Fruit fly (Drosophila melanogaster): Measurements from ENCODE around the gene CG7430.

CG7430 gene

DNA sequence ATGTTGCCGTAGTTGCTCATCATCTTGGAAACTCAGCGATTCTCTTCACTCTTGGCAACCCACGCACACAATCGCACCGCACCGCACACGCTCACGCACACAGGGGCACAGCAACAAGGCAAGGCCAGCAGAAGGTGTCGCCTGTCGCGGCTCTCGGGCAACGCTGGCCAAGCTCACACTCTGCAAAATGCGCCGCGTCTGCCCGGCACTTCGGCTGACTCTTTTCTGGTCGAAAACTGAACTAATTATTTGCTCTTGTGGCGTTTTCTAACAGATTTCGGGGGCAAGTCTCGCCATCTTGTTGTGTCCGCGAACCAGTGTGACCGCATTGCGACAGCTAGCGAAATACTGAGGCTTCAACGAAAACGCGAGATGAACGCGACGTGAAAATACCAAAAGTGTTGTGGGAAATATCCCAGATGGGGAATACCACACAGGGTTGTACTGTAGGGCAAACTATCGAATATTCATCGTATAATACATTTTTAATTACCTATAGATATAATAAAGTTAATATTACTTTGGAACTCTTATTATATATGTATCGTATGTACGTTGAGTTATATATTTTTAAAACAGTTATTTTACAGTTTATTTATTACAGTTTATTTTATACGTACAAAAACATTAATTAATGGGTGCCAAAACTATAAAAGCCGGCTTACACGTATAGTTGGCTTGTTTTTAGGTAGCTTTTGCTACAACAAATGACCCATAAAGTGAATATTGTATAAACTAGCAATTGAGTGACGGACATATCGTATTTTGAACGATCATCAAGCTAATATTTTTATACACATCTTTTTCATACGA lies at the start of gene CG7430, which contains the start of gene MED19:
TSS of gene CG7430 (plus strand) at position 748 of the 813 bp plus-strand sequence.
TSS of gene MED19 (minus strand) at position 333 of the 813 bp plus-strand sequence.
- TF ChIP-seq CG17801 (GFP tag; optimal IDR thresholded peaks at IDR 0.05; ENCODE audit: partially characterized antibody) = peak; percentile 67

DNA sequence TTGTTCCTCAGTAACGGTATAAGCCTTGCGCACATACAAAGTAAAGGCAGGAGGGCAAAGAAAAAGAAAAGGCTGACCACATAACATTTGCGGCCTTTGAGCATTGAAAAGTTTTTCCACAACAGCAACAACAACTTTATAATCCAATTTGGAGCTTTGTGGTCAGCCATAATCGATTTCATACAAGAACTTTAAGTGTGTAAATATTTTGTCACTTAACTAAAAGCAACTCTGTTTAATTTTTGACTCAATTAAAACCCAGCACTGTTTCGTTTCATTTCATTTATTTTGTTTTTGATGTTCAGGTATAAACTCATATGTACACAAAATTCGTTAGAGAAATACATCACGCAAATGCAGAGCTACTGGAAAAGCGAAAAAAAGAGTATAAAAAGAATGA lies 49.2 kb upstream of the CG7430 start, which contains the start of gene CG42816:
TSS of gene CG42816 (minus strand) at position 101 of the 400 bp plus-strand sequence.
- TF ChIP-seq CG17801 (GFP tag; optimal IDR thresholded peaks at IDR 0.05; ENCODE audit: partially characterized antibody) = no peak

DNA sequence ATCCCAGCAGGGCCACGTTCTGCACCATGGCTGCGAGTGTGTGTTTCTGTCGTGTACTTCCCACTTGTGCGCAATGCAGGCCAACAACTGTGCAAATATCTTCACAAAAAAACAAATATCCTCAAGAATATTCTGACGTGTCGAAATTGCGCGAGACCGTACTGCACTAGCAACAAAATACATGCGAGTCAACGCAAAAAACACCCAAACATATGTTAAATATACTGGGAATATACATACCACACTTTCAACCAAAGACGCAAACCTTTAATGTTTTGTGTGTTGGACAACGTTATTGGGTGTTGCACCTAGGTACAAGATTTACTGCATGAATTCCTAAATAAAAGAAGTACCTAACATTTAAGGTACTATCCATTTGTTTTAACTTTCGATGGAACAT lies 44.6 kb upstream of the CG7430 start, which contains the start of gene NUCB1:
TSS of gene NUCB1 (minus strand) at position 173 of the 400 bp plus-strand sequence.
- TF ChIP-seq CG17801 (GFP tag; optimal IDR thresholded peaks at IDR 0.05; ENCODE audit: partially characterized antibody) = peak; percentile 51

DNA sequence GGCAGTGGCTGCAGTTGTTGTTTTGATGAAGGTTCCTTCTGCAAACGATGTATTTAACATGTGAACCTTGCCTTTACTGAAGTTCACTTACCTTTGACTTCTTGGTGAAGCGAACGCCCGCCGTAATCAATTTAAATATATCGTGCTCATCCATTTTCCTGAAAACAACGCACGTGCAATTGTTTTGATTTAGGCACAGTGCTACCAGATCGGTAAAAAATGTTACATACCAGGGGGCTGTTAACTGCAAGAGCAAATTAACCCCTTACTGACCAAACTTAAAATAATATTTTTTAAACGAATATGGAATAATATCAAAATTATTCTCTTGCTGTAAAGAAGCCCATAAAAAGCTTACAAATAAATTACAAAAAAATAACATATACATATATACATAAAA lies 42.2 kb upstream of the CG7430 start, which contains the start of gene ais:
TSS of gene ais (minus strand) at position 205 of the 400 bp plus-strand sequence.
- peak; percentile 30 for TF ChIP-seq CG17801 (GFP tag; optimal IDR thresholded peaks at IDR 0.05; ENCODE audit: partially characterized antibody)

DNA sequence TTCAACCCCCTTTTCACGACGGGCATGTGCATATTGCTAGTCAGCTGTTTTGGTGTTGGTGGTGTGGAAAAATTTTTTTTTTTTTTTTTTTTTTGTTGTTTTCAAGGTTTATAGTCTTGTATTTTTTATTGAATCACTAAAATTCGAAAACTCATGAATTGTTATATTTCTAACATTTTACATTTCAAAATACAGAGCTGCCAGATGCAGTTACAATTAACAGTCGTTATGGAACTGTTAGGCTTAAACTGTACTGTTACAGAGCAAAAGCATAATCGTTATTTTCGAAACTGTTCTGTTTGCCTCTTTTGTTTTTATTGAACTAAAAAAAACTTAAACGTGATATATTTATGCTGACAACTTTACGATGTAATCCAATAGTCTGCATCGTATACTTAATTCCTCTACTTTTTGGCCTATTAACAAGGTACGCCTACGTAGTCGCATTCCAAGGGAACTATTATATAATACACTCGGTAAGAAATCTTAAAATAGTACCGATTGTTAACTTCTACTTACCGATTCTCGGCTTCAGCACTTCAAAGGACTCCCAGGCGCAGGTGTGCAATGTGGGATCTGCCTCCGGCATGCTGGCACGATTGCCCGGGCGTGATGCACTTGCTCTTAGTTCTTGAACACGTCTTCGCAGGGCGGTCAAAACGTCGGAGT lies 40.2 kb upstream of the CG7430 start, which contains the start of gene CG32187:
TSS of gene CG32187 (minus strand) at position 9 of the 669 bp plus-strand sequence.
- TF ChIP-seq CG17801 (GFP tag; optimal IDR thresholded peaks at IDR 0.05; ENCODE audit: partially characterized antibody) = no peak

DNA sequence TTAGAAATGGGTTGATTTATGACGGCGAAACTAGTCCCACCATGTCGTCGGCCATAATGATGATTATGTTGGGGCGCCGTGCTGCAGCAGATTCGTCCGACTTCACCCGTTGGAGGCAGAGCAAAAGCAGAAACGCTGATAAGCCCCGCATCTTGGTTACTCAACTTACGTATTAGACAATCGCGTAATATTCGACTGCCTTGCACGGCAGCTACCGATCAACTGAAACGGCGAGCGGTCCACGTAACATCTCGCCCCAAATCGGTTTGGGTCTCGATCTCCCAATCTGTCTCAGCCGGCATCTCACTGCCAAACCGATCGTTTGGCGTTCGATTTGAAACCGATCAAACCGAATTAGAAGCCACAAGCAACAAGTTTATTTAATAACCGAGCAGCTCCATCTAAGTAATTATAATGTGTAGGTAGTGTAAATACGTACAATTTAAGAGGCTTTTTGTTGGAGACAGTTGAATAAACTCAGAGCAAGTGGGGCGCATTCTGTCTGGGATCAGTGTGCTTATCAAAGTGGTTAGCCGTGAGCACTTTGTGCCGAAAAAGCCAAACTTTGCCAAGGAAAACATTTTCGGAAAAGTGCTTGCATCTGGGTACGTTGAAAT lies 38.0 kb upstream of the CG7430 start, which contains the start of gene CG32191:
TSS of gene CG32191 (minus strand) at position 550 of the 617 bp plus-strand sequence.
- no peak for TF ChIP-seq CG17801 (GFP tag; optimal IDR thresholded peaks at IDR 0.05; ENCODE audit: partially characterized antibody)

DNA sequence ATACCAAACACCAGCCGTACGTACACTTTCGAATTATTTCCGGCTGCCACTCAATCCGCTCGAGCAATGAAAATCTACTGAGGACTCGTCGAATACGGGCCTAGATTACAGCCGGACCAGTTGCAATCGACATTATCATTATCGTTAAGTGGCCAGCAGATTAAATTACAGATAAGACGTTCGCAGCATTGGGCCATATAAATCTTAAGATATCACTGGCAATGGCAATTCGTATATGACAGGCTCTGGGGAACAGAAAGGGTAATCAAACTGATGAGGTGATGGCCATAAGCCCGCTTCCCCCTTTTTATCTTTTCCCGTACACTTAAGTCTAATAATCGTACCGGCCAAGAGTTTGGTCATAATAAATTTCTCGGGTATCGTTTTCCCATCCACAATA lies 32.7 kb upstream of the CG7430 start, which contains the start of gene Cln3:
TSS of gene Cln3 (minus strand) at position 84 of the 400 bp plus-strand sequence.
- TF ChIP-seq CG17801 (GFP tag; optimal IDR thresholded peaks at IDR 0.05; ENCODE audit: partially characterized antibody) = peak; percentile 50

DNA sequence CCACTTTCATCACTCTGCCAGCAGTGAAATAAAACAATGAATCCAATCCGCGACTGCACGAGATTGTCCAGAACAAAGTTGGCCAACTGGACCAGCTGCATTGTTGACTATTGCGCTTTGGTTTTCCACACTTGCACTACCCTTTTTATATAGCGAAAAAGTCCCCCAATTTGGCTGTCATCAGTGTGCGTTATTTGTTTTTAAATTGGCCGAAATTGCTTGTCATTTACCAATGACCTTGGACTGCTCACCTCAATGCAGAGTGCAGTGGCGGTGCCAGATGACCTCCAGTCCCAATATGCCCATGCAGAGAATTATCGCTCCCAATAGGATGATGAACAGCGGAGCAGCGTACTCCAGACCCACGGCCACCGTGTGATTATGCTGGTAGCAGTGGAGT lies 28.9 kb upstream of the CG7430 start, which contains the start of gene Ir75a:
TSS of gene Ir75a (minus strand) at position 101 of the 400 bp plus-strand sequence.
- TF ChIP-seq CG17801 (GFP tag; optimal IDR thresholded peaks at IDR 0.05; ENCODE audit: partially characterized antibody) = no peak

DNA sequence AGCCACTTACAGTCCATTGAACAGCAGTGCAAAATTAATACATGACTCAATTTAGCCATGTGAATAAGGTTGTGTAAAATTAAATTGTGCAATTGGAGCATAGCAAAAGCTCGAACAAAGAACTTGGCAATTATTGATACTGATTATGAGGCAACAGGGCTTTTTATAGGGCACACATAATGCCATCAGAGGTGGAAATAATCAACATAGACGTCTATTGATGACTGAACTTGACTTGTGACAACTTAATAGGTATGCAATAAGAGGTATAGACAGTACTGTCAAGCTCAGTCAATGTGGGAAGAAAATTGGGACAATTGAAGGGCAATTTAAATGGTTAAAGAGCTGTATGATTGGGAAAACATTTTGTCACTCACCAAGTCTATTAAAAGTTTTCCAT lies 26.6 kb upstream of the CG7430 start, which contains the start of gene Ir75b:
TSS of gene Ir75b (minus strand) at position 101 of the 400 bp plus-strand sequence.
- TF ChIP-seq CG17801 (GFP tag; optimal IDR thresholded peaks at IDR 0.05; ENCODE audit: partially characterized antibody) = no peak

DNA sequence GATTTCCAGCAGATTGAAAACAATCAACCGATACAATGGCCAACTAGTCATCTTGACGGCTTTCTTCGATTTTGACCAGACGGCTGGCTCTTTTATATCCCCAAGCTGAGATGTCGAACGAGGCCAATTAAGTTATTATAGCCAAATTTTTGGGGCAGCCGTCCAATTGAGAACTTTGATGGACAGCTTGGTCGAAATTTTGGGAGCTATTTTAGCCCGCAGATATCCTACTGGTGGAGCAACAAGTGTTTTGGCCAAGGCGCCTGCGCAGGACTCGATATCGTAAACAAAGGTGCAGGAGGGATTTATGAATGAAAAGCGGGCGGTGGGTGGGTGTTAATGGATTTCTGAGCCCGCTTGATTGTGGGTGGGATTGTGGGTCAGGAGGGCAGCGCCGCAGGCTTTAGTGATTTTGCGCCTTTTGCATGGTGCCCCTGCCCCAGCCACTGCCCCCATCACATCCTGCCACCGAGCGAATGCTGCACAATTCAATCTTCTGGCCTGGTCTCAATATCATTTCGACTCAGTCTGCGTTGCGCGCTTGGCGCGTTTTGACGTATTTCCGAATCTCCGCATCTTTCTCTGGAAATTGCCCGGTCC lies 23.8 kb upstream of the CG7430 start, which contains the start of the genes Ir75c and Grd:
TSS of gene Ir75c (minus strand) at position 51 of the 600 bp plus-strand sequence.
TSS of gene Grd (plus strand) at position 550 of the 600 bp plus-strand sequence.
- TF ChIP-seq CG17801 (GFP tag; optimal IDR thresholded peaks at IDR 0.05; ENCODE audit: partially characterized antibody) = no peak

DNA sequence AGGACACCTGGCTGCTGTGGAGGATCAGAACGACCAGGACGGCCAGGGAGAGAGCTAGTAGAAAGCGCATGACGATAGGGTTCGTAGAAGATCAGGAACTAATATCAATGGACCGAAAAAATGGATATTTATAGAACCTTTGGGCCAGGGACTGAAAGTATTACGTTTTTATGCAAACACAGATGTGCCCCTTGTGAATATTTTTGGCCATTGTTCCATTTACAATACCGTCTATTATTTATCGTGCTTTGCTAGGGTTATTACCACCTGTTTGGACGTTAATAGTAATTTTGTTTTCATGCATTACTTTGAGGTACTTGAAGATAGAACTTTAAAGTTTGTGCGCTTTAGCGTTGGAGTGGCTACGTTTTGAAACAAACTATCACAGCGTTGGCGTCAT lies 13.2 kb upstream of the CG7430 start, which contains the start of gene CG32188:
TSS of gene CG32188 (minus strand) at position 101 of the 400 bp plus-strand sequence.
- no peak for TF ChIP-seq CG17801 (GFP tag; optimal IDR thresholded peaks at IDR 0.05; ENCODE audit: partially characterized antibody)

DNA sequence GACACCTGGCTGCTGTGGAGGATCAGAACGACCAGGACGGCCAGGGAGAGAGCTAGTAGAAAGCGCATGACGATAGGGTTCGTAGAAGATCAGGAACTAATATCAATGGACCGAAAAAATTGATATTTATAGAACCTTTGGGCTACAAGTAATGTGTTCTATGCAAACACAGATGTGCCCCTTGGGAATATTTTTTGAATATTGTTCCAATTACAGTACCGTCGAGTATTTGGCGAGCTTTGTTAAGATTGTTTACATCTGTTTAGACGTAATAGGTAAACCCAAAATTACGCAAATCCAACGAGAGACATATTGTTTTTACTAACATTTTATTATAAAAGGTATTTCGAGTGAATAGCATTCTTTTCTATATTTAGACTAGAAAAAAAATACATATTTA lies 11.6 kb upstream of the CG7430 start, which contains the start of gene CG32189:
TSS of gene CG32189 (minus strand) at position 101 of the 400 bp plus-strand sequence.
- TF ChIP-seq CG17801 (GFP tag; optimal IDR thresholded peaks at IDR 0.05; ENCODE audit: partially characterized antibody) = no peak

DNA sequence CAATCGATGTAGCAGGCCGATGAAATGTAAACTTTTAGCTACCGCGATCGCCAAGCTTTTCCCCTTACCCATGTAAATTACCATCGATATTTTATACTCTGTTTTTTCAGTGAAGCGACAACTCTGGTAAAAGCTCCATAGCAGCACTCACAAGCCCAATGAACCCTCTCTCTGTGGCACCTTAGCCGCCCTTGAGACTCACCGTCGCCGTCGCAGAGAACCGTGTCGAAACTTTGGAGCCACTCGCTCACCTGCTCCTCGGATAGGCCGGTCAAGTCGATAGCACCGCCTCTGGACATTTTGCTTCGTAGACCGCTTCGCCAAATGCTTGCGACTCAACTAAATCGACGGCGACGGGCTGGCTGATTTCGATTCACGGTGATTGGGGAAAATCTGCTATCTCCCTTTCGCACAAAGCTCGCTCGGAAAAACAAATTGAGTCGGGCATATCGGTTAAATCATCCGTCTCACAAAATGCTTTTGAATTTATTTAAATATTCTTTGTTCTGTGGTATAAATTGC lies 5.6 kb upstream of the CG7430 start, which contains the start of gene CG5577:
TSS of gene CG5577 (minus strand) at position 343 of the 522 bp plus-strand sequence.
- TF ChIP-seq CG17801 (GFP tag; optimal IDR thresholded peaks at IDR 0.05; ENCODE audit: partially characterized antibody) = peak; percentile 73
